Worm (Caenorhabditis elegans): Measurements from ENCODE around the gene nlp-7.
A peak's percentile ranks its signal among the peaks of the same experiment; 100 is the strongest.

- TF ChIP-seq nhr-237 (tag; optimal IDR thresholded peaks at IDR 0.05) (no peak), mdt-29 (GFP tag; IDR thresholded peaks at IDR 0.05) (no peak), lin-15B (tag; optimal IDR thresholded peaks at IDR 0.05) (no peak), nhr-28 (tag; optimal IDR thresholded peaks at IDR 0.05) (peak; percentile 41), nhr-41 (GFP tag; IDR thresholded peaks at IDR 0.05) (no peak), ceh-82 (tag; optimal IDR thresholded peaks at IDR 0.05) (no peak), nhr-10 (tag; optimal IDR thresholded peaks at IDR 0.05) (no peak)
Measured at ce11 chrX:8549026-8549425, 44.0 kb upstream of the nlp-7 start, which contains the start of gene D2021.4.
